Worm (Caenorhabditis elegans): Measurements from ENCODE around the gene srh-240.

Gene srh-240

ce11 chrV:2880356-2880755, 15.4 kb downstream of the srh-240 start:
- TF ChIP-seq daf-16 (GFP tag; optimal IDR thresholded peaks at IDR 0.05) (no peak), daf-16 (tag; optimal IDR thresholded peaks at IDR 0.05) (peak; percentile 31), dmd-6 (GFP tag; IDR thresholded peaks at IDR 0.05) (peak; percentile 66), F37D6.2 (tag; optimal IDR thresholded peaks at IDR 0.05) (no peak), nhr-77 (tag; optimal IDR thresholded peaks at IDR 0.05) (peak; percentile 17), pqm-1 (tag; optimal IDR thresholded peaks at IDR 0.05) (peak; percentile 74), F44E2.7 (GFP tag; IDR thresholded peaks at IDR 0.05) (no peak), Y75B8A.6 (GFP tag; IDR thresholded peaks at IDR 0.05) (no peak), unc-62 (GFP tag; optimal IDR thresholded peaks at IDR 0.05 in 1 of 2) (peak in 1 of 2 experiments; percentile 70), unc-62 (tag; optimal IDR thresholded peaks at IDR 0.05) (no peak), nhr-28 (tag; optimal IDR thresholded peaks at IDR 0.05) (peak; percentile 86), php-3 (GFP tag; IDR thresholded peaks at IDR 0.05) (peak; percentile 75), dve-1 (tag; optimal IDR thresholded peaks at IDR 0.05; ENCODE audit: insufficient read depth) (peak; percentile 47)

ce11 chrV:2881016-2881415, 16.0 kb downstream of the srh-240 start, which contains the start of gene ifc-1:
Gene ifc-1, plus strand, starts transcription at chrV:2881393.
- TF ChIP-seq unc-39 (tag; optimal IDR thresholded peaks at IDR 0.05) (no peak), ctbp-1 (GFP tag; IDR thresholded peaks at IDR 0.05) (no peak), nhr-28 (tag; optimal IDR thresholded peaks at IDR 0.05) (peak; percentile 52), dmd-6 (GFP tag; IDR thresholded peaks at IDR 0.05) (peak; percentile 46), nhr-25 (tag; optimal IDR thresholded peaks at IDR 0.05; ENCODE audit: borderline replicate concordance, insufficient read depth) (no peak), lin-15B (tag; optimal IDR thresholded peaks at IDR 0.05) (no peak), nhr-6 (tag; optimal IDR thresholded peaks at IDR 0.05) (no peak), dve-1 (tag; optimal IDR thresholded peaks at IDR 0.05; ENCODE audit: insufficient read depth) (peak; percentile 33), nhr-10 (tag; optimal IDR thresholded peaks at IDR 0.05) (no peak), T26A8.4 (GFP tag; IDR thresholded peaks at IDR 0.05) (no peak), mep-1 (tag; optimal IDR thresholded peaks at IDR 0.05) (no peak), unc-62 (GFP tag; optimal IDR thresholded peaks at IDR 0.05 in 1 of 2) (no peak), unc-62 (tag; optimal IDR thresholded peaks at IDR 0.05) (no peak), daf-19 (GFP tag; conservative IDR thresholded peaks at IDR 0.05) (no peak), attf-4 (tag; optimal IDR thresholded peaks at IDR 0.05) (no peak), R02D3.7 (tag; optimal IDR thresholded peaks at IDR 0.05) (no peak), hlh-11 (tag; optimal IDR thresholded peaks at IDR 0.05) (peak; percentile 13), daf-8 (GFP tag; IDR thresholded peaks at IDR 0.05) (no peak), hmg-1.1 (GFP tag; IDR thresholded peaks at IDR 0.05) (no peak), zip-2 (tag; optimal IDR thresholded peaks at IDR 0.05) (no peak), jun-1 (tag; optimal IDR thresholded peaks at IDR 0.05) (no peak), nhr-77 (tag; optimal IDR thresholded peaks at IDR 0.05) (no peak), egl-43 (GFP tag; IDR thresholded peaks at IDR 0.05) (no peak), snpc-4 (tag; optimal IDR thresholded peaks at IDR 0.05) (no peak), lsy-2 (tag; optimal IDR thresholded peaks at IDR 0.05) (no peak), daf-16 (GFP tag; optimal IDR thresholded peaks at IDR 0.05) (no peak), daf-16 (tag; optimal IDR thresholded peaks at IDR 0.05) (peak; percentile 76), ZK546.5 (tag; optimal IDR thresholded peaks at IDR 0.05) (no peak), F49E8.2 (tag; optimal IDR thresholded peaks at IDR 0.05; ENCODE audit: borderline replicate concordance) (no peak), mes-2 (tag; optimal IDR thresholded peaks at IDR 0.05; ENCODE audit: poor library complexity, severe bottlenecking) (no peak), spr-3 (GFP tag; optimal IDR thresholded peaks at IDR 0.05) (no peak), fos-1 (tag; optimal IDR thresholded peaks at IDR 0.05) (no peak), mdt-29 (GFP tag; IDR thresholded peaks at IDR 0.05) (no peak)

- no peak for TF ChIP-seq Y105C5A.15 (GFP tag; IDR thresholded peaks at IDR 0.05)
- no peak for TF ChIP-seq pha-4 (GFP tag; IDR thresholded peaks at IDR 0.05)
- TF ChIP-seq pha-4 (tag; optimal IDR thresholded peaks at IDR 0.05), result no peak
- TF ChIP-seq lir-3 (tag; optimal IDR thresholded peaks at IDR 0.05), result no peak
- TF ChIP-seq fkh-10 (GFP tag; optimal IDR thresholded peaks at IDR 0.05), result no peak
- TF ChIP-seq duxl-1 (tag; optimal IDR thresholded peaks at IDR 0.05; ENCODE audit: poor library complexity), result no peak
- no peak for TF ChIP-seq attf-4 (tag; optimal IDR thresholded peaks at IDR 0.05)
- TF ChIP-seq ZK546.5 (tag; optimal IDR thresholded peaks at IDR 0.05), result no peak
- no peak for TF ChIP-seq jun-1 (tag; optimal IDR thresholded peaks at IDR 0.05)
- no peak for TF ChIP-seq php-3 (GFP tag; IDR thresholded peaks at IDR 0.05)
- no peak for TF ChIP-seq lin-13 (GFP tag; optimal IDR thresholded peaks at IDR 0.05)
- TF ChIP-seq ceh-82 (tag; optimal IDR thresholded peaks at IDR 0.05), result no peak
- TF ChIP-seq ceh-28 (tag; optimal IDR thresholded peaks at IDR 0.05), result no peak
- no peak for TF ChIP-seq ztf-11 (tag; optimal IDR thresholded peaks at IDR 0.05)
- no peak for TF ChIP-seq daf-19 (GFP tag; conservative IDR thresholded peaks at IDR 0.05)
- no peak for TF ChIP-seq lin-38 (GFP tag; IDR thresholded peaks at IDR 0.05)
- TF ChIP-seq zfp-2 (tag; optimal IDR thresholded peaks at IDR 0.05), result no peak
- no peak for TF ChIP-seq mdt-29 (GFP tag; IDR thresholded peaks at IDR 0.05)
- no peak for TF ChIP-seq unc-62 (GFP tag; optimal IDR thresholded peaks at IDR 0.05 in 1 of 2)
- TF ChIP-seq unc-62 (tag; optimal IDR thresholded peaks at IDR 0.05), result no peak
Measured at ce11 chrV:2881565-2881964, 16.6 kb downstream of the srh-240 start.

All from whole organism, L4 larva.